Worm (Caenorhabditis elegans) whole organism, L2 larva: ENCODE data around the gene rpn-11.

Experiments
- ama-1 ChIP-seq: fragments of 150-350 bp; optimal IDR thresholded peaks from 2 replicates; lab custom pipeline; 2018; ENCODE audit warnings: inconsistent platforms
- egl-27 ChIP-seq: sonication (generic microtip); optimal IDR thresholded peaks from 3 replicates; lab custom pipeline; 2017; ENCODE audit warnings: missing biosample characterization, missing genetic modification reagents, missing genetic modification characterization
- lsy-2 ChIP-seq, 2 experiments: fragments of 150-350 bp in 1 of 2; sonication (generic microtip) in 1 of 2; optimal IDR thresholded peaks; 2 replicates each; lab custom pipeline; 2014 to 2017; ENCODE audit warnings: missing biosample characterization in 2 of 2, missing genetic modification characterization in 2 of 2
- nhr-12 ChIP-seq: fragments of 150-350 bp; optimal IDR thresholded peaks from 2 replicates; lab custom pipeline; 2014; ENCODE audit warnings: missing biosample characterization, missing genetic modification characterization
- nhr-25 ChIP-seq: fragments of 150-350 bp; sonication (generic microtip); optimal IDR thresholded peaks from 3 replicates; lab custom pipeline; 2014; ENCODE audit warnings: missing biosample characterization, missing genetic modification characterization
- unc-62 ChIP-seq: fragments of 150-350 bp; optimal IDR thresholded peaks from 2 replicates; lab custom pipeline; 2014; ENCODE audit warnings: missing biosample characterization, missing genetic modification reagents, missing genetic modification characterization

DNA sequence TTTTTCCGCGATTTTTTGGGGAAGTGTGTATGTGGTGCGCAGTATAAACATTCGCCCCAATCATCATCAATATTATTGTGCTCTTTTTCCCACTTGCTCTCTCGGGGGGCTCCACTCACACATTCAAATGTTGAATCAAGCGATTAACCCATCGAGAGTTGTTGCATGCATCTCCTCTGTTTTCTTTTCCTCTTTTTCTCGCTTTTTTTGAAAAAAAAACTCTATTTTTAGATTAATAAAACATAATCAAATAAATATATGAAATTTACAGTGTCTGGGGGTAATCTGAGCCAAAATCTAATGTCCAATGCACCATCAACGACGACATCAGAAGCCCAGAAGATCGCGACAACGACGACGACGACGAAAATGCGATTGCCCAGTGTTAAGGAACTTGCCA is 39.7 kb downstream of the rpn-11 start, which contains the start of gene ephx-1:
- TF ChIP-seq lsy-2 (tag; optimal IDR thresholded peaks at IDR 0.05; lab: Kevin White, UChicago) (no peak), unc-62 (GFP tag; lab: Kevin White, UChicago) (no peak), egl-27 (tag; lab: Kevin White, UChicago) (no peak), nhr-25 (tag; lab: Kevin White, UChicago) (no peak), nhr-12 (no peak), ama-1 (lab: Kevin White, UChicago) (no peak)
